Worm (Caenorhabditis elegans): ENCODE data around the gene F29B9.11.

- TF ChIP-seq jun-1 (tag; optimal IDR thresholded peaks at IDR 0.05) (no peak), vab-7 (GFP tag; IDR thresholded peaks at IDR 0.05) (no peak; the same call in 1 of the 2 replicates), skn-1 (tag; optimal IDR thresholded peaks at IDR 0.05) (no peak)
Observed at ce11 chrIV:4655979-4656378, 4.0 kb downstream of the F29B9.11 start.

Data from whole organism, L4 larva.